Worm (Caenorhabditis elegans) whole organism, young adult: ENCODE measurements around the gene gcc-2.

Experiments used
- D2030.7 ChIP-seq: fragments of 200-800 bp; sonication (Bioruptor generic); IDR thresholded peaks from 2 replicates; pipeline ENCODE4 v1.3.6; 2022; ENCODE audit warnings: missing genetic modification reagents, missing genetic modification characterization, missing compliant biosample characterization
- F10E7.11 ChIP-seq: sonication (generic microtip); optimal IDR thresholded peaks from 2 replicates; lab custom pipeline; 2017; ENCODE audit warnings: mild to moderate bottlenecking, missing genetic modification characterization, moderate library complexity, missing compliant biosample characterization
- F23B12.7 ChIP-seq: sonication (generic microtip); optimal IDR thresholded peaks from 2 replicates; lab custom pipeline; 2017; ENCODE audit warnings: missing genetic modification characterization, mild to moderate bottlenecking, missing compliant biosample characterization, antibody characterized with exemption, moderate library complexity; ENCODE audit not compliant: insufficient read depth
- F33H1.4 ChIP-seq: fragments of 200-800 bp; sonication (Bioruptor generic); IDR thresholded peaks from 2 replicates; pipeline ENCODE4 v1.3.6; 2022; ENCODE audit warnings: missing genetic modification reagents, missing genetic modification characterization, missing compliant biosample characterization
- F37B4.10 ChIP-seq: fragments of 200-800 bp; sonication (Bioruptor generic); IDR thresholded peaks from 2 replicates; pipeline ENCODE4 v1.3.6; 2022; ENCODE audit warnings: missing genetic modification characterization, missing compliant biosample characterization
- F39B2.1 ChIP-seq: fragments of 200-800 bp; sonication (Bioruptor generic); IDR thresholded peaks from 2 replicates; pipeline ENCODE4 v1.3.6; 2022; ENCODE audit warnings: missing genetic modification reagents, missing genetic modification characterization, missing compliant biosample characterization
- F49E8.2 ChIP-seq: sonication (generic microtip); optimal IDR thresholded peaks from 3 replicates; lab custom pipeline; 2017; ENCODE audit warnings: missing genetic modification characterization, mild to moderate bottlenecking, missing compliant biosample characterization, antibody characterized with exemption, moderate library complexity; ENCODE audit not compliant: insufficient read depth
- F52B5.7 ChIP-seq: sonication (generic microtip); optimal IDR thresholded peaks from 2 replicates; lab custom pipeline; 2016; ENCODE audit warnings: mild to moderate bottlenecking, missing genetic modification characterization, missing compliant biosample characterization
- Y53F4B.3 ChIP-seq: fragments of 200-800 bp; sonication (Bioruptor generic); IDR thresholded peaks from 2 replicates; pipeline ENCODE4 v1.3.6; 2022; ENCODE audit warnings: missing genetic modification reagents, missing genetic modification characterization, missing compliant biosample characterization
- Y95B8A.8 ChIP-seq: fragments of 200-800 bp; sonication (Bioruptor generic); IDR thresholded peaks from 2 replicates; pipeline ENCODE4 v1.3.6; 2022; ENCODE audit warnings: missing genetic modification reagents, missing genetic modification characterization, missing compliant biosample characterization
- attf-3 ChIP-seq: fragments of 200-800 bp; sonication (Bioruptor generic); conservative IDR thresholded peaks from 2 replicates; pipeline ENCODE4 v1.3.6; 2022; ENCODE audit warnings: missing genetic modification reagents, missing genetic modification characterization, missing compliant biosample characterization
- bed-2 ChIP-seq: fragments of 200-800 bp; sonication (Bioruptor generic); IDR thresholded peaks from 2 replicates; pipeline ENCODE4 v1.3.6; 2022; ENCODE audit warnings: missing genetic modification reagents, missing genetic modification characterization, missing compliant biosample characterization
- cebp-1 ChIP-seq, 2 experiments: fragments of 200-800 bp in 1 of 2; sonication (Bioruptor generic) in 1 of 2; sonication (generic microtip) in 1 of 2; IDR thresholded peaks in 1 of 2; optimal IDR thresholded peaks in 1 of 2; 2 replicates each; pipeline versions ENCODE4 v1.3.6 to Lab custom; 2017 to 2022; ENCODE audit warnings: missing compliant biosample characterization in 2 of 2, missing genetic modification characterization in 2 of 2, mild to moderate bottlenecking in 1 of 2, missing genetic modification reagents in 1 of 2, moderate library complexity in 1 of 2
- ceh-58 ChIP-seq: fragments of 200-800 bp; sonication (Bioruptor generic); IDR thresholded peaks from 2 replicates; pipeline ENCODE4 v1.3.6; 2022; ENCODE audit warnings: missing genetic modification characterization, missing compliant biosample characterization
- ceh-91 ChIP-seq: fragments of 200-800 bp; sonication (Bioruptor generic); IDR thresholded peaks from 2 replicates; pipeline ENCODE4 v1.3.6; 2022; ENCODE audit warnings: missing genetic modification reagents, missing genetic modification characterization, missing compliant biosample characterization
- dpl-1 ChIP-seq: fragments of 150-350 bp; optimal IDR thresholded peaks from 2 replicates; lab custom pipeline; 2014; ENCODE audit warnings: missing biosample characterization, missing genetic modification reagents, missing genetic modification characterization
- efl-1 ChIP-seq: fragments of 150-350 bp; optimal IDR thresholded peaks from 2 replicates; lab custom pipeline; 2014; ENCODE audit warnings: missing biosample characterization, missing genetic modification reagents, missing genetic modification characterization
- hmg-1.2 ChIP-seq: fragments of 200-800 bp; sonication (Bioruptor generic); IDR thresholded peaks from 2 replicates; pipeline ENCODE4 v1.3.6; 2022; ENCODE audit warnings: missing genetic modification reagents, missing genetic modification characterization, missing compliant biosample characterization
- hsf-1 ChIP-seq: fragments of 200-800 bp; sonication (Bioruptor generic); IDR thresholded peaks from 2 replicates; pipeline ENCODE4 v1.3.6; 2022; ENCODE audit warnings: missing genetic modification reagents, missing genetic modification characterization, missing compliant biosample characterization
- let-607 ChIP-seq, 2 experiments: fragments of 200-800 bp in 1 of 2; sonication (Bioruptor generic) in 1 of 2; sonication (generic microtip) in 1 of 2; optimal IDR thresholded peaks; 2 replicates each; lab custom pipeline; 2016 to 2018; ENCODE audit warnings: mild to moderate bottlenecking in 2 of 2, missing compliant biosample characterization in 2 of 2, missing genetic modification characterization in 2 of 2, moderate library complexity in 2 of 2, missing genotype in 1 of 2
- lin-35 ChIP-seq, 3 experiments: fragments of 150-350 bp in 2 of 3; sonication (generic microtip) in 1 of 3; optimal IDR thresholded peaks; 2 replicates each; lab custom pipeline; 2014 to 2018; ENCODE audit warnings: missing biosample characterization in 3 of 3, missing genetic modification characterization in 3 of 3, missing genetic modification reagents in 3 of 3
- lin-54 ChIP-seq: fragments of 200-800 bp; sonication (Bioruptor generic); optimal IDR thresholded peaks from 2 replicates; lab custom pipeline; 2018; ENCODE audit warnings: mild to moderate bottlenecking, missing genetic modification characterization, missing compliant biosample characterization
- lsl-1 ChIP-seq: fragments of 200-800 bp; sonication (Bioruptor generic); optimal IDR thresholded peaks from 2 replicates; lab custom pipeline; 2018; ENCODE audit warnings: mild to moderate bottlenecking, missing genetic modification characterization, moderate library complexity, missing compliant biosample characterization
- madf-10 ChIP-seq: sonication (generic microtip); optimal IDR thresholded peaks from 2 replicates; lab custom pipeline; 2016; ENCODE audit warnings: mild to moderate bottlenecking, missing genetic modification characterization, missing compliant biosample characterization
- madf-3 ChIP-seq: fragments of 200-800 bp; sonication (Bioruptor generic); IDR thresholded peaks from 2 replicates; pipeline ENCODE4 v1.3.6; 2022; ENCODE audit warnings: missing genetic modification reagents, missing genetic modification characterization, missing compliant biosample characterization
- madf-6 ChIP-seq: fragments of 200-800 bp; sonication (Bioruptor generic); IDR thresholded peaks from 2 replicates; pipeline ENCODE4 v1.3.6; 2022; ENCODE audit warnings: missing genetic modification reagents, missing genetic modification characterization, missing compliant biosample characterization
- madf-8 ChIP-seq: fragments of 200-800 bp; sonication (Bioruptor generic); conservative IDR thresholded peaks from 2 replicates; pipeline ENCODE4 v1.3.6; 2022; ENCODE audit warnings: missing genetic modification reagents, missing genetic modification characterization, missing compliant biosample characterization
- mxl-1 ChIP-seq: sonication (generic microtip); optimal IDR thresholded peaks from 2 replicates; lab custom pipeline; 2016; ENCODE audit warnings: missing genetic modification characterization, missing compliant biosample characterization
- nfya-1 ChIP-seq: sonication (generic microtip); optimal IDR thresholded peaks from 2 replicates; lab custom pipeline; 2017; ENCODE audit warnings: antibody characterized with exemption, missing compliant biosample characterization, missing genetic modification characterization, borderline replicate concordance; ENCODE audit not compliant: insufficient read depth
- nfyb-1 ChIP-seq: fragments of 200-800 bp; sonication (Bioruptor generic); IDR thresholded peaks from 2 replicates; pipeline ENCODE4 v1.3.6; 2022; ENCODE audit warnings: missing genetic modification reagents, missing genetic modification characterization, missing compliant biosample characterization
- nhr-120 ChIP-seq: fragments of 200-800 bp; sonication (Bioruptor generic); IDR thresholded peaks from 2 replicates; pipeline ENCODE4 v1.3.6; 2022; ENCODE audit warnings: missing genetic modification characterization, missing compliant biosample characterization
- nhr-179 ChIP-seq: sonication (generic microtip); optimal IDR thresholded peaks from 2 replicates; lab custom pipeline; 2016; ENCODE audit warnings: mild to moderate bottlenecking, missing genetic modification characterization, missing compliant biosample characterization
- nhr-80 ChIP-seq: sonication (generic microtip); optimal IDR thresholded peaks from 2 replicates; lab custom pipeline; 2016; ENCODE audit warnings: missing genetic modification characterization, missing compliant biosample characterization
- rcor-1 ChIP-seq: fragments of 200-800 bp; sonication (Bioruptor generic); IDR thresholded peaks from 2 replicates; pipeline ENCODE4 v1.3.6; 2022; ENCODE audit warnings: missing genetic modification reagents, missing genetic modification characterization, missing compliant biosample characterization
- snpc-1.3 ChIP-seq: sonication (generic microtip); optimal IDR thresholded peaks from 2 replicates; lab custom pipeline; 2017; ENCODE audit warnings: missing genetic modification characterization, mild to moderate bottlenecking, missing compliant biosample characterization, antibody characterized with exemption, moderate library complexity, missing genotype, missing genetic modification reagents; ENCODE audit not compliant: insufficient read depth
- snpc-3.4 ChIP-seq: sonication (generic microtip); optimal IDR thresholded peaks from 2 replicates; lab custom pipeline; 2017; ENCODE audit warnings: missing genetic modification characterization, mild to moderate bottlenecking, missing compliant biosample characterization, antibody characterized with exemption, moderate library complexity, missing genotype, missing genetic modification reagents
- snpc-4 ChIP-seq, 5 experiments: fragments of 150-350 bp in 1 of 5; sonication (generic microtip) in 4 of 5; optimal IDR thresholded peaks; 2 replicates each; lab custom pipeline; 2014 to 2018; ENCODE audit warnings: missing genetic modification characterization in 5 of 5, missing biosample characterization in 3 of 5, antibody characterized with exemption in 2 of 5, mild to moderate bottlenecking in 2 of 5, missing compliant biosample characterization in 2 of 5, missing genotype in 2 of 5, moderate library complexity in 2 of 5, missing genetic modification reagents in 1 of 5
- tbp1 ChIP-seq: fragments of 200-800 bp; sonication (Bioruptor generic); optimal IDR thresholded peaks from 2 replicates; lab custom pipeline; 2018; ENCODE audit warnings: mild to moderate bottlenecking, missing genetic modification characterization, missing compliant biosample characterization
- tbx-9 ChIP-seq: sonication (generic microtip); optimal IDR thresholded peaks from 2 replicates; lab custom pipeline; 2016; ENCODE audit warnings: borderline replicate concordance, missing genetic modification characterization, inconsistent platforms, missing compliant biosample characterization
- tlf-1 ChIP-seq: fragments of 200-800 bp; sonication (Bioruptor generic); optimal IDR thresholded peaks from 2 replicates; lab custom pipeline; 2018; ENCODE audit warnings: mild to moderate bottlenecking, missing genetic modification characterization, missing compliant biosample characterization
- unc-130 ChIP-seq: sonication (generic microtip); optimal IDR thresholded peaks from 2 replicates; lab custom pipeline; 2016; ENCODE audit warnings: missing genetic modification reagents, missing genetic modification characterization, missing compliant biosample characterization
- xnd-1 ChIP-seq: sonication (generic microtip); optimal IDR thresholded peaks from 2 replicates; lab custom pipeline; 2016; ENCODE audit warnings: missing genotype, missing genetic modification reagents, missing genetic modification characterization, missing compliant biosample characterization
- ztf-26 ChIP-seq: sonication (generic microtip); optimal IDR thresholded peaks from 2 replicates; lab custom pipeline; 2017; ENCODE audit warnings: missing genetic modification characterization, missing compliant biosample characterization
- ztf-6 ChIP-seq: fragments of 200-800 bp; sonication (Bioruptor generic); IDR thresholded peaks from 2 replicates; pipeline ENCODE4 v1.3.6; 2022; ENCODE audit warnings: missing genetic modification reagents, missing genetic modification characterization, missing compliant biosample characterization

Gene gcc-2

DNA sequence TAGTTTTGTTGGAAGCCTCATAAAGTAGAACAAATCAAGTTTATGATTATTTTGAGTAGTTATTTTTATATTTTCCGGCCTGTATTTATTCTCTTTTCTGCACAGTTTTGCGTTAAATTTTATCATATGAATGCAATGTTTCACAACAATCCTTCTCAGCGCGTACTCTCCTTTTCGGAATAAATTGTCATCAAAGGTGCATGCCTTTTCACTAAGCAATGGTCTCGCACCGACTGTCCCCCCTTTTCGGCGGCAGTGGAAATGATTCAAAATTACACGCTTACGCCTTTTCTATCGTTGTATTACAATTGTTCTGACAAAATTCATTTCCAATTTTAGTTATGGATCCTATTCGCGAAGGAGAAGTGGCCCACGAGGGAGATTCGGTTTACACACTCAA, 14.8 kb downstream of the gcc-2 start, which contains the start of the genes iff-1 and cdk-1:
Gene iff-1, minus strand, starts transcription at position 61 of the 400 bp plus-strand sequence.
Gene cdk-1, plus strand, starts transcription at position 340 of the 400 bp plus-strand sequence.
- TF ChIP-seq lin-35 (GFP tag; optimal IDR thresholded peaks at IDR 0.05; lab: Kevin White, UChicago) (peak in 1 of 3 experiments; percentile 8), rcor-1 (GFP tag; lab: Robert Waterston, UW) (0 out of 2 replicates have a peak, but pooled peaks have one; percentile 24), let-607 (tag; optimal IDR thresholded peaks at IDR 0.05; lab: Kevin White, UChicago) (no peak), lin-54 (GFP tag; lab: Kevin White, UChicago) (peak; percentile 2), efl-1 (GFP tag; lab: Kevin White, UChicago) (peak; percentile 24), ztf-26 (no peak), nhr-120 (no peak), nfyb-1 (GFP tag; lab: Robert Waterston, UW) (no peak), cebp-1 (GFP tag; IDR thresholded peaks at IDR 0.05; lab: Robert Waterston, UW) (no peak), cebp-1 (tag; optimal IDR thresholded peaks at IDR 0.05; lab: Kevin White, UChicago) (peak; percentile 53), F33H1.4 (peak; percentile 44), nfya-1 (no peak), Y53F4B.3 (GFP tag; lab: Robert Waterston, UW) (no peak), ceh-91 (no peak), F37B4.10 (GFP tag; lab: Robert Waterston, UW) (no peak), dpl-1 (GFP tag; lab: Kevin White, UChicago) (peak; percentile 11)
- TF ChIP-seq, all 124 proteins: peak for 7

DNA sequence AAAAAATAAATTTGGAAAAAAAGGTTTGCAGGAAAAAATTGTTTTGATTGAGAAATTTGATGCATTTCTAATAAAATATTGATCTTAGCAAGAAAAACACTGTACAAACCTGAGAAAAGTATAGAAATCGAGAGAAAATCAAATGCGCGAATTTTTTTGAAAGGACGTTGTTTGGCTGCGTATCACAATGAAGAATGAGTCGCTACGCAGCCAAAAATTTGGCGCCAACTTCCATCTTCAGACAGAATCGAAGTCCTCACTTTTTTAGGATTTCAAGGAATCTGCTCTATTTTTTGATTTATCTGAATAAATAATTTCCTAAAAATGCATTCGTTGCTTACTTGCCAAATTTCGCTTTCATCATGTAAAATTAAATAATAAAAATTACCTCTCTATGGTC, 15.3 kb downstream of the gcc-2 start:
- TF ChIP-seq F52B5.7 (tag; lab: Kevin White, UChicago) (no peak), tbx-9 (tag; lab: Kevin White, UChicago) (no peak), madf-3 (peak; percentile 79; the same call in 1 of the 2 replicates), attf-3 (GFP tag; lab: Robert Waterston, UW) (no peak), tlf-1 (no peak), lsl-1 (GFP tag; lab: Kevin White, UChicago) (peak; percentile 65), ceh-91 (peak; percentile 74), madf-6 (GFP tag; lab: Robert Waterston, UW) (peak; percentile 89), snpc-1.3 (tag; lab: Kevin White, UChicago) (peak; percentile 56), madf-8 (GFP tag; lab: Robert Waterston, UW) (peak; percentile 70), F10E7.11 (tag; lab: Kevin White, UChicago) (no peak), ceh-58 (GFP tag; lab: Robert Waterston, UW) (no peak), F23B12.7 (tag; lab: Kevin White, UChicago) (peak; percentile 58), F49E8.2 (peak; percentile 78), nhr-80 (tag; lab: Kevin White, UChicago) (no peak), xnd-1 (tag; lab: Kevin White, UChicago) (peak; percentile 71), tbp1 (GFP tag; lab: Kevin White, UChicago) (peak; percentile 17), dpl-1 (GFP tag; lab: Kevin White, UChicago) (peak; percentile 59), snpc-4 (GFP tag; optimal IDR thresholded peaks at IDR 0.05; lab: Kevin White, UChicago) (no peak), snpc-4 (tag; optimal IDR thresholded peaks at IDR 0.05; lab: Kevin White, UChicago) (peak in 2 of 4 experiments; percentile 7 to 10), hsf-1 (GFP tag; lab: Robert Waterston, UW) (0 out of 2 replicates have a peak, but pooled peaks have one; percentile 24), D2030.7 (GFP tag; lab: Robert Waterston, UW) (peak; percentile 63), mxl-1 (no peak), hmg-1.2 (GFP tag; lab: Robert Waterston, UW) (peak; percentile 75), F33H1.4 (peak; percentile 72), nhr-179 (tag; lab: Kevin White, UChicago) (no peak), snpc-3.4 (tag; lab: Kevin White, UChicago) (peak; percentile 22), unc-130 (GFP tag; lab: Kevin White, UChicago) (peak; percentile 46), ztf-6 (no peak), efl-1 (GFP tag; lab: Kevin White, UChicago) (peak; percentile 85), Y95B8A.8 (GFP tag; lab: Robert Waterston, UW) (0 out of 2 replicates have a peak, but pooled peaks have one; percentile 38), bed-2 (GFP tag; lab: Robert Waterston, UW) (no peak), lin-54 (GFP tag; lab: Kevin White, UChicago) (peak; percentile 37), madf-10 (tag; lab: Kevin White, UChicago) (no peak), F39B2.1 (GFP tag; lab: Robert Waterston, UW) (no peak)
- TF ChIP-seq, all 124 proteins: peak for 21
